Fruit fly (Drosophila melanogaster): ENCODE data around the gene CG15564.

The CG15564 gene

DNA sequence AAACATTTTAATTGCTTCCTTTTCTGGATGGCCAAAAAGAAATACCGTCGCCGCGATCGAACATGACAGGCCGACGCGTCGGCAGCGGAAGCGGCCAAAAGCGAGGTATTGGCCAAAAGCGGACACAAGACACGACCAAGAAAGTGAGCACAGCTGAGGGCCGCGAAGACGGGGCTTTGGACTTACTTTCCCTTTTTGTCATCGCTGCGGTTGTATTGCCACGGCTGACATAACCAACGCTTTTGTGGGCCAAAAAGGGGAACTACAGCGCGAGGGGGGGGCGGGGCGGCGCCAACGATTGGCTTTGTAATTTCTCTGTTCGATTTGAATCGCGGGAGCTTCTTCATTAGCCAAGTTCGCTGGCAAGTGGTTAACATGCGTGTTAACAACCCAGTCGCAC, 10.6 kb upstream of the CG15564 start:
- TF ChIP-seq CG11617 (GFP tag; optimal IDR thresholded peaks at IDR 0.05): no peak
- no peak for TF ChIP-seq CG5204 (GFP tag; optimal IDR thresholded peaks at IDR 0.05)
- TF ChIP-seq pad (GFP tag; optimal IDR thresholded peaks at IDR 0.05): no peak

dm6 chr3R:31243079-31243668, 8.0 kb upstream of the CG15564 start:
- TF ChIP-seq ovo (GFP tag; optimal IDR thresholded peaks at IDR 0.05) (no peak), CG12768 (GFP tag; optimal IDR thresholded peaks at IDR 0.05) (no peak), CG1620 (GFP tag; optimal IDR thresholded peaks at IDR 0.05) (no peak), Mnt (GFP tag; optimal IDR thresholded peaks at IDR 0.05) (no peak), cic (GFP tag; optimal IDR thresholded peaks at IDR 0.05) (no peak), CG11617 (GFP tag; optimal IDR thresholded peaks at IDR 0.05) (no peak), Crg-1 (GFP tag; optimal IDR thresholded peaks at IDR 0.05) (no peak), kay (GFP tag; ENCODE audit: borderline replicate concordance) (no peak), cnc (optimal IDR thresholded peaks at IDR 0.05) (no peak), CG7101 (tag; optimal IDR thresholded peaks at IDR 0.05) (no peak), CG5204 (GFP tag; optimal IDR thresholded peaks at IDR 0.05) (no peak), CG33017 (tag; optimal IDR thresholded peaks at IDR 0.05) (no peak)

- no peak for TF ChIP-seq ovo (GFP tag; optimal IDR thresholded peaks at IDR 0.05)
- TF ChIP-seq tj (GFP tag; optimal IDR thresholded peaks at IDR 0.05): no peak
- no peak for TF ChIP-seq cnc (optimal IDR thresholded peaks at IDR 0.05)
- TF ChIP-seq CG7045 (GFP tag; optimal IDR thresholded peaks at IDR 0.05): no peak
- TF ChIP-seq bab1 (GFP tag; optimal IDR thresholded peaks at IDR 0.05): no peak
- no peak for TF ChIP-seq Crg-1 (GFP tag; optimal IDR thresholded peaks at IDR 0.05)
- no peak for TF ChIP-seq Clk (GFP tag; optimal IDR thresholded peaks at IDR 0.05)
- TF ChIP-seq CG12768 (GFP tag; optimal IDR thresholded peaks at IDR 0.05): no peak
- no peak for TF ChIP-seq CG1620 (GFP tag; optimal IDR thresholded peaks at IDR 0.05)
- TF ChIP-seq CG5204 (GFP tag; optimal IDR thresholded peaks at IDR 0.05): no peak
- no peak for TF ChIP-seq CG7101 (tag; optimal IDR thresholded peaks at IDR 0.05)
- TF ChIP-seq cic (GFP tag; optimal IDR thresholded peaks at IDR 0.05): no peak
- TF ChIP-seq kay (GFP tag; ENCODE audit: borderline replicate concordance): no peak
These were observed 5.9 kb upstream of the CG15564 start for dm6 chr3R:31241109-31241508.

- TF ChIP-seq Clk (GFP tag; optimal IDR thresholded peaks at IDR 0.05): no peak
- no peak for TF ChIP-seq toe (GFP tag; optimal IDR thresholded peaks at IDR 0.05)
- no peak for TF ChIP-seq Crg-1 (GFP tag; optimal IDR thresholded peaks at IDR 0.05)
- no peak for TF ChIP-seq CG7045 (GFP tag; optimal IDR thresholded peaks at IDR 0.05)
- TF ChIP-seq cnc (optimal IDR thresholded peaks at IDR 0.05): no peak
- no peak for TF ChIP-seq ovo (GFP tag; optimal IDR thresholded peaks at IDR 0.05)
- TF ChIP-seq Mnt (GFP tag; optimal IDR thresholded peaks at IDR 0.05): no peak
These were observed 4.9 kb upstream of the CG15564 start for dm6 chr3R:31240023-31240422.

DNA sequence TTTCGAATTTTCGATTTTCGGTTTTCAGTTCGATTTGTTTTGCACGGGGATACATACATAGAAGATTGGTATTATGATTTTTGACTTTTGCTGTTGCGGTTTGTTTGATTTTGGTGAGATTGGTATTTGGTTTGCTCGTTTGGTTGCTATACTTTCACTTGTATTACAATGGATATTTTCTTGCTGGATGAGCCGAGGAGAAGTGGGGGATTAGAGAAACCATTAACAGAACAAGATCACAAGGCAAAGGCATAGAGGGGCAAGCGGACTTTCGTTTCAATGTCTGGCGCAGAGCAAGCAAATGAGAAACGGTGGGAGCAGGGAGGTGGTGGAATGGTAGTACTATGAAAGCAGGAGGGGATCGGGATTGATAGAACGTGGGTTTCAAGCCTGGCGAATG, 2.9 kb downstream of the CG15564 start, which contains the start of gene CG15563:
TSS of gene CG15563 (minus strand) at position 101 of the 400 bp plus-strand sequence.
- TF ChIP-seq CG5204 (GFP tag; optimal IDR thresholded peaks at IDR 0.05) (no peak), Mnt (GFP tag; optimal IDR thresholded peaks at IDR 0.05) (no peak), cnc (optimal IDR thresholded peaks at IDR 0.05) (no peak), kay (GFP tag; ENCODE audit: borderline replicate concordance) (no peak), CG7101 (tag; optimal IDR thresholded peaks at IDR 0.05) (no peak)

DNA sequence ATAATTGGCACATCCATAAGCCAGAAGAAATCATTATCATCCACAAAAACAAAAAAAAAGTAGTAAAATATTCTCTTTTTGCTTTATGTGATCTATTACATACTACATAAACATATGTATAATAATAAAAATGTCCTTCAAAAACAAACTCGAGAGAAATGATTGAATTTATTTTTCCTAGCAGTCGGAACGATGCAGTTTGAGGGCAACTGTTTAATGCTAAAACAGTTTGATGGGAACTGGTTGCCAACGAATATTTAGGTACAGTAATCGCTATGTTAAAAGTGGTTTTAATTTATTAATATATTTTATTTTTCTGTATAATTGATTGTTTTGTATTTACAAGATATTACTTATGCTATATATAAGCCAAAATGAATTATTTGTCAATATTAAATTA, 4.0 kb downstream of the CG15564 start:
- TF ChIP-seq CG14711 (tag; optimal IDR thresholded peaks at IDR 0.05) (no peak), Crg-1 (GFP tag; optimal IDR thresholded peaks at IDR 0.05) (no peak), cnc (optimal IDR thresholded peaks at IDR 0.05) (no peak), Hr96 (GFP tag; optimal IDR thresholded peaks at IDR 0.05) (no peak), CG5204 (GFP tag; optimal IDR thresholded peaks at IDR 0.05) (no peak), CG7045 (GFP tag; optimal IDR thresholded peaks at IDR 0.05) (no peak), ovo (GFP tag; optimal IDR thresholded peaks at IDR 0.05) (no peak), CG12768 (GFP tag; optimal IDR thresholded peaks at IDR 0.05) (no peak), pad (GFP tag; optimal IDR thresholded peaks at IDR 0.05) (no peak), CG33017 (tag; optimal IDR thresholded peaks at IDR 0.05) (no peak), cic (GFP tag; optimal IDR thresholded peaks at IDR 0.05) (no peak)

- TF ChIP-seq CG14711 (tag; optimal IDR thresholded peaks at IDR 0.05) (peak; percentile 34), ovo (GFP tag; optimal IDR thresholded peaks at IDR 0.05) (no peak), Crg-1 (GFP tag; optimal IDR thresholded peaks at IDR 0.05) (peak; percentile 5), CG11617 (GFP tag; optimal IDR thresholded peaks at IDR 0.05) (peak; percentile 64), CG33017 (tag; optimal IDR thresholded peaks at IDR 0.05) (peak; percentile 53), bab1 (GFP tag; optimal IDR thresholded peaks at IDR 0.05) (no peak), CG7045 (GFP tag; optimal IDR thresholded peaks at IDR 0.05) (no peak), toe (GFP tag; optimal IDR thresholded peaks at IDR 0.05) (no peak), tj (GFP tag; optimal IDR thresholded peaks at IDR 0.05) (peak; percentile 12), Hr96 (GFP tag; optimal IDR thresholded peaks at IDR 0.05) (peak; percentile 8), CG7101 (tag; optimal IDR thresholded peaks at IDR 0.05) (peak; percentile 70), Clk (GFP tag; optimal IDR thresholded peaks at IDR 0.05) (no peak), pad (GFP tag; optimal IDR thresholded peaks at IDR 0.05) (peak; percentile 2), cic (GFP tag; optimal IDR thresholded peaks at IDR 0.05) (no peak), CG12768 (GFP tag; optimal IDR thresholded peaks at IDR 0.05) (peak; percentile 1), CG1620 (GFP tag; optimal IDR thresholded peaks at IDR 0.05) (no peak), CG5204 (GFP tag; optimal IDR thresholded peaks at IDR 0.05) (no peak), Mnt (GFP tag; optimal IDR thresholded peaks at IDR 0.05) (peak; percentile 81), kay (GFP tag; ENCODE audit: borderline replicate concordance) (no peak), cnc (optimal IDR thresholded peaks at IDR 0.05) (no peak)
These were observed 10.0 kb downstream of the CG15564 start for dm6 chr3R:31225043-31225681.

Data from whole organism, adult.